Fruit fly (Drosophila melanogaster) whole organism, embryonic: ENCODE measurements around the gene Ssk.
A peak's percentile ranks its signal among the peaks of the same experiment; 100 is the strongest.

Experiments
- Abd-B ChIP-seq: fragments of 200-800 bp; sonication (Bioruptor generic); optimal IDR thresholded peaks from 2 replicates; lab custom pipeline; 2018; ENCODE audit warnings: missing biosample characterization, mild to moderate bottlenecking, missing genetic modification characterization, moderate library complexity
- CG10274 ChIP-seq: fragments of 200-800 bp; sonication (Bioruptor generic); optimal IDR thresholded peaks from 3 replicates; lab custom pipeline; 2017; ENCODE audit warnings: missing biosample characterization, mild to moderate bottlenecking, missing genetic modification characterization
- CG12769 ChIP-seq: fragments of 200-800 bp; sonication (Bioruptor generic); optimal IDR thresholded peaks from 2 replicates; lab custom pipeline; 2019; ENCODE audit warnings: missing biosample characterization, mild to moderate bottlenecking, missing genetic modification characterization, moderate library complexity
- CG13287 ChIP-seq: fragments of 200-800 bp; sonication (Bioruptor generic); IDR thresholded peaks from 2 replicates; pipeline ENCODE4 v1.3.6; 2022; ENCODE audit warnings: missing biosample characterization, missing genetic modification characterization; ENCODE audit not compliant: partially characterized antibody
- CG13424 ChIP-seq: fragments of 200-800 bp; sonication (Bioruptor generic); optimal IDR thresholded peaks from 2 replicates; lab custom pipeline; 2019; ENCODE audit warnings: missing biosample characterization, mild to moderate bottlenecking, missing genetic modification characterization, moderate library complexity
- CG13775 ChIP-seq: fragments of 200-800 bp; sonication (Bioruptor generic); optimal IDR thresholded peaks from 3 replicates; lab custom pipeline; 2017; ENCODE audit warnings: missing biosample characterization, mild to moderate bottlenecking, missing genetic modification characterization
- CG17361 ChIP-seq: fragments of 200-800 bp; sonication (Bioruptor generic); IDR thresholded peaks from 3 replicates; pipeline ENCODE4 v1.3.6; 2022; ENCODE audit warnings: missing biosample characterization, missing genetic modification characterization
- CG17385 ChIP-seq: fragments of 200-800 bp; sonication (Bioruptor generic); optimal IDR thresholded peaks from 3 replicates; lab custom pipeline; 2018; ENCODE audit warnings: missing biosample characterization, mild to moderate bottlenecking, missing genetic modification characterization
- CG17912 ChIP-seq: fragments of 200-800 bp; sonication (Bioruptor generic); optimal IDR thresholded peaks from 2 replicates; lab custom pipeline; 2018; ENCODE audit warnings: missing biosample characterization, mild to moderate bottlenecking, missing genetic modification characterization
- CG18011 ChIP-seq: fragments of 200-800 bp; sonication (Bioruptor generic); optimal IDR thresholded peaks from 2 replicates; lab custom pipeline; 2017; ENCODE audit warnings: missing biosample characterization, missing genetic modification characterization, mild to moderate bottlenecking, moderate library complexity, missing genotype
- CG31441 ChIP-seq: fragments of 200-800 bp; sonication (Bioruptor generic); IDR thresholded peaks from 2 replicates; pipeline ENCODE4 v1.3.6; 2022; ENCODE audit warnings: missing biosample characterization, missing genetic modification characterization
- CG3995 ChIP-seq: fragments of 200-800 bp; sonication (Bioruptor generic); optimal IDR thresholded peaks from 3 replicates; lab custom pipeline; 2016; ENCODE audit warnings: missing biosample characterization, missing genetic modification characterization
- CG8388 ChIP-seq: fragments of 200-800 bp; sonication (Bioruptor generic); optimal IDR thresholded peaks from 2 replicates; lab custom pipeline; 2019; ENCODE audit warnings: missing biosample characterization, mild to moderate bottlenecking, missing genetic modification characterization, moderate library complexity
- CG9437 ChIP-seq: fragments of 200-800 bp; sonication (Bioruptor generic); optimal IDR thresholded peaks from 2 replicates; lab custom pipeline; 2018; ENCODE audit warnings: missing biosample characterization, mild to moderate bottlenecking, missing genetic modification characterization
- Chrac-16 ChIP-seq: fragments of 200-800 bp; sonication (Bioruptor generic); optimal IDR thresholded peaks from 3 replicates; lab custom pipeline; 2016; ENCODE audit warnings: missing biosample characterization, missing genetic modification characterization
- Doc3 ChIP-seq: fragments of 200-800 bp; sonication (Bioruptor generic); IDR thresholded peaks from 3 replicates; pipeline ENCODE4 v1.3.6; 2022; ENCODE audit warnings: missing biosample characterization, missing genetic modification characterization; ENCODE audit not compliant: partially characterized antibody
- Dp ChIP-seq: fragments of 200-800 bp; sonication (Bioruptor generic); optimal IDR thresholded peaks from 2 replicates; lab custom pipeline; 2018; ENCODE audit warnings: missing biosample characterization, mild to moderate bottlenecking, missing genetic modification characterization, moderate library complexity
- E2f2 ChIP-seq: fragments of 200-800 bp; sonication (Bioruptor generic); IDR thresholded peaks from 2 replicates; pipeline ENCODE4 v1.3.6; 2022; ENCODE audit warnings: missing biosample characterization, missing genetic modification characterization
- Eip74EF ChIP-seq, 2 experiments: fragments of 200-800 bp in 1 of 2; fragments of >200 bp in 1 of 2; sonication (Bioruptor generic) in 1 of 2; optimal IDR thresholded peaks; 2 replicates each; lab custom pipeline; 2017 to 2019; ENCODE audit warnings: missing biosample characterization in 2 of 2, missing genetic modification characterization in 2 of 2, mild to moderate bottlenecking in 1 of 2, moderate library complexity in 1 of 2
- Hr78 ChIP-seq, 2 experiments: fragments of 200-800 bp in 1 of 2; fragments of >200 bp in 1 of 2; sonication (Bioruptor generic) in 1 of 2; optimal IDR thresholded peaks; 2 replicates each; lab custom pipeline; 2017 to 2019; ENCODE audit warnings: missing biosample characterization in 2 of 2, missing genetic modification characterization in 2 of 2, mild to moderate bottlenecking in 1 of 2, moderate library complexity in 1 of 2
- Kr ChIP-seq: fragments of 200-800 bp; sonication (Bioruptor generic); optimal IDR thresholded peaks from 2 replicates; lab custom pipeline; 2017; ENCODE audit warnings: missing biosample characterization, mild to moderate bottlenecking, missing genetic modification characterization
- Med ChIP-seq: fragments of 200-800 bp; sonication (Bioruptor generic); peaks from one replicate; lab custom pipeline; 2016; ENCODE audit warnings: missing biosample characterization, missing genetic modification characterization, mild to moderate bottlenecking, inconsistent platforms, moderate library complexity
- Nf-YB ChIP-seq: fragments of 200-800 bp; sonication (Bioruptor generic); optimal IDR thresholded peaks from 3 replicates; lab custom pipeline; 2019; ENCODE audit warnings: missing biosample characterization, mild to moderate bottlenecking, missing genetic modification characterization, moderate library complexity
- NfI ChIP-seq: fragments of 200-800 bp; sonication (Bioruptor generic); optimal IDR thresholded peaks from 3 replicates; lab custom pipeline; 2018; ENCODE audit warnings: missing biosample characterization, mild to moderate bottlenecking, missing genetic modification characterization, moderate library complexity
- PHDP ChIP-seq: fragments of 200-800 bp; sonication (Bioruptor generic); optimal IDR thresholded peaks from 3 replicates; lab custom pipeline; 2018; ENCODE audit warnings: missing biosample characterization, mild to moderate bottlenecking, missing genetic modification characterization, moderate library complexity
- Rfx ChIP-seq: fragments of 200-800 bp; sonication (Bioruptor generic); IDR thresholded peaks from 2 replicates; pipeline ENCODE4 v1.3.6; 2022; ENCODE audit warnings: missing biosample characterization, missing genetic modification characterization
- Trl ChIP-seq, 3 experiments: fragments of >200 bp in 2 of 3; fragments of 200-800 bp in 1 of 3; sonication (Bioruptor generic) in 1 of 3; optimal IDR thresholded peaks; 2 replicates in 1 of 3; 3 replicates in 2 of 3; lab custom pipeline; 2016 to 2017; ENCODE audit warnings: missing biosample characterization in 1 of 3, missing genetic modification characterization in 1 of 3
- Vsx1 ChIP-seq: fragments of 200-800 bp; sonication (Bioruptor generic); optimal IDR thresholded peaks from 2 replicates; lab custom pipeline; 2017; ENCODE audit warnings: missing biosample characterization, mild to moderate bottlenecking, missing genetic modification characterization, missing genetic modification reagents
- cg ChIP-seq: fragments of 200-800 bp; sonication (Bioruptor generic); optimal IDR thresholded peaks from 3 replicates; lab custom pipeline; 2019; ENCODE audit warnings: missing biosample characterization, mild to moderate bottlenecking, missing genetic modification characterization, moderate library complexity
- chinmo ChIP-seq: fragments of 200-800 bp; sonication (Bioruptor generic); IDR thresholded peaks from 4 replicates; pipeline ENCODE4 v1.3.6; 2022; ENCODE audit warnings: missing biosample characterization, missing genetic modification characterization; ENCODE audit not compliant: partially characterized antibody
- crol ChIP-seq: fragments of 200-800 bp; sonication (Bioruptor generic); IDR thresholded peaks from 2 replicates; pipeline ENCODE4 v1.3.6; 2022; ENCODE audit warnings: missing biosample characterization, missing genetic modification characterization
- ems ChIP-seq: fragments of 200-800 bp; sonication (Bioruptor generic); optimal IDR thresholded peaks from 3 replicates; lab custom pipeline; 2016; ENCODE audit warnings: missing biosample characterization, missing genetic modification characterization
- gcm ChIP-seq: fragments of 200-800 bp; sonication (Bioruptor generic); optimal IDR thresholded peaks from 2 replicates; lab custom pipeline; 2019; ENCODE audit warnings: missing biosample characterization, mild to moderate bottlenecking, missing genetic modification characterization, moderate library complexity
- grau ChIP-seq: fragments of 200-800 bp; optimal IDR thresholded peaks from 3 replicates; lab custom pipeline; 2019; ENCODE audit warnings: missing biosample characterization, mild to moderate bottlenecking, missing genetic modification characterization, moderate library complexity
- grn ChIP-seq: fragments of 200-800 bp; sonication (Bioruptor generic); optimal IDR thresholded peaks from 3 replicates; lab custom pipeline; 2017; ENCODE audit warnings: missing biosample characterization, missing genetic modification characterization
- gsb-n ChIP-seq: fragments of 200-800 bp; sonication (Bioruptor generic); optimal IDR thresholded peaks from 3 replicates; lab custom pipeline; 2018; ENCODE audit warnings: missing biosample characterization, mild to moderate bottlenecking, missing genetic modification characterization
- gt ChIP-seq: fragments of 200-800 bp; sonication (Bioruptor generic); IDR thresholded peaks from 2 replicates; pipeline ENCODE4 v1.3.6; 2022; ENCODE audit warnings: missing biosample characterization, missing genetic modification characterization
- knrl ChIP-seq: fragments of 200-800 bp; sonication (Bioruptor generic); IDR thresholded peaks from 3 replicates; pipeline ENCODE4 v1.3.6; 2022; ENCODE audit warnings: missing biosample characterization, missing genetic modification characterization; ENCODE audit not compliant: partially characterized antibody
- oc ChIP-seq: fragments of 200-800 bp; sonication (Bioruptor generic); optimal IDR thresholded peaks from 2 replicates; lab custom pipeline; 2018; ENCODE audit warnings: missing biosample characterization, mild to moderate bottlenecking, missing genetic modification characterization, moderate library complexity
- sc ChIP-seq, 3 experiments: fragments of >200 bp in 2 of 3; fragments of 200-800 bp in 1 of 3; sonication (Bioruptor generic) in 1 of 3; optimal IDR thresholded peaks; 2 replicates in 2 of 3; 3 replicates in 1 of 3; lab custom pipeline; 2017; ENCODE audit warnings: mild to moderate bottlenecking in 1 of 3, missing biosample characterization in 1 of 3, missing genetic modification characterization in 1 of 3, missing genetic modification reagents in 1 of 3
- scrt ChIP-seq: fragments of 200-800 bp; sonication (Bioruptor generic); optimal IDR thresholded peaks from 2 replicates; lab custom pipeline; 2018; ENCODE audit warnings: missing biosample characterization, mild to moderate bottlenecking, missing genetic modification characterization, moderate library complexity
- sens ChIP-seq: fragments of 200-800 bp; sonication (Bioruptor generic); peaks from one replicate; lab custom pipeline; 2016; ENCODE audit warnings: missing biosample characterization, missing genetic modification characterization
- sna ChIP-seq: fragments of 200-800 bp; sonication (Bioruptor generic); IDR thresholded peaks from 2 replicates; pipeline ENCODE4 v1.3.6; 2022; ENCODE audit warnings: missing biosample characterization, missing genetic modification characterization; ENCODE audit not compliant: partially characterized antibody
- stwl ChIP-seq: fragments of 200-800 bp; sonication (Bioruptor generic); optimal IDR thresholded peaks from 3 replicates; lab custom pipeline; 2018; ENCODE audit warnings: missing biosample characterization, mild to moderate bottlenecking, missing genetic modification characterization, moderate library complexity
- vvl ChIP-seq: fragments of 200-800 bp; sonication (Bioruptor generic); IDR thresholded peaks from 2 replicates; pipeline ENCODE4 v1.3.6; 2022; ENCODE audit warnings: missing biosample characterization, missing genetic modification characterization

The Ssk gene

DNA sequence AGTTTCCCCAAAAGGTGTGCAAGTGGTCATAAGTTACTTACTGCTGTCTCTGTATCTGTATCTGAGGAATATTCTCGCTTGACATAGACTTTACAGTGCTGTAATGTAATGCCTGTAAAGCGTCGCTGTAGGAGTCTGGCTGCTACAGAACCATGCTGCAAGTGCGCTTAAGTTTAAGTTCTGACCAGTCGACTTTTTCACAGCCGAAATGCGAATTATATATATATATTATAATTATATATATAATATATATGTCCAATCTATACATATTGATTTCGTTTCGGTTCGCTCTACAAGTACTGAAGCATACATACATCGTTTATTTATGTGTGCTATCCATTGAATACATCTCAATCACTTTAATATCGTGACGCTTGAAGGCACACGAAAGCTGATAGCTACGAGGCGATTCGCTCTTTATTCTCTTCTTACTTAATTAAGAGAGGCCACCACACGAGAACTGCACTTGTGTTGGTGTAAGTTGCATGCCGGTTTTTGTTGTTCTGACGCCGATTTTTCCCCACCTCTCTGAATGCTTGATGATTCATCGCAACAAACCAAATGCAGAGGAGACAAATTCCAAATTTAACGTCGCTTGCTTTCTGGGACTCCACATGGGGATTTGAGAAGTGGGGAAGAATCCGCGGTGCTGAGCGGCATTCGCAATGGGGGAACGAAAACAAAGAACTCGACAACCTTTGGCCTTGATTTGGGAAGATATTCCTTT lies 1.9 kb upstream of the Ssk start (continued):
- TF ChIP-seq Eip74EF (GFP tag; optimal IDR thresholded peaks at IDR 0.05; lab: Kevin White, UChicago) (peak in 1 of 2 experiments; percentile 33), Med (GFP tag; lab: Kevin White, UChicago) (peak; percentile 61), E2f2 (GFP tag; lab: Robert Waterston, UW) (peak; percentile 80), gsb-n (tag; lab: Kevin White, UChicago) (peak; percentile 16), chinmo (GFP tag; lab: Robert Waterston, UW) (peak; percentile 76; the same call in 1 of the 4 replicates), crol (GFP tag; lab: Robert Waterston, UW) (peak; percentile 79), gcm (peak; percentile 10), PHDP (tag; lab: Kevin White, UChicago) (peak; percentile 36), sna (GFP tag; lab: Robert Waterston, UW) (0 out of 2 replicates have a peak, but pooled peaks have one; percentile 19), Abd-B (GFP tag; lab: Kevin White, UChicago) (peak; percentile 42), sc (optimal IDR thresholded peaks at IDR 0.05; lab: Kevin White, UChicago) (no peak), sc (GFP tag; optimal IDR thresholded peaks at IDR 0.05; lab: Kevin White, UChicago) (peak; percentile 40), Chrac-16 (no peak), scrt (GFP tag; lab: Kevin White, UChicago) (no peak), gt (GFP tag; lab: Robert Waterston, UW) (no peak), Trl (optimal IDR thresholded peaks at IDR 0.05; lab: Kevin White, UChicago) (peak; percentile 66 to 84), Trl (GFP tag; optimal IDR thresholded peaks at IDR 0.05; lab: Kevin White, UChicago) (no peak), grn (GFP tag; lab: Kevin White, UChicago) (peak; percentile 0), CG13424 (peak; percentile 3), ems (GFP tag; lab: Kevin White, UChicago) (no peak), Nf-YB (GFP tag; lab: Kevin White, UChicago) (peak; percentile 6), CG9437 (GFP tag; lab: Kevin White, UChicago) (peak; percentile 24), CG17385 (GFP tag; lab: Kevin White, UChicago) (peak; percentile 40), Rfx (0 out of 2 replicates have a peak, but pooled peaks have one; percentile 24), vvl (GFP tag; lab: Robert Waterston, UW) (0 out of 2 replicates have a peak, but pooled peaks have one; percentile 0), Hr78 (GFP tag; optimal IDR thresholded peaks at IDR 0.05; lab: Kevin White, UChicago) (peak in 1 of 2 experiments; percentile 36), CG13287 (GFP tag; lab: Robert Waterston, UW) (0 out of 2 replicates have a peak, but pooled peaks have one; percentile 22), CG8388 (peak; percentile 18), NfI (GFP tag; lab: Kevin White, UChicago) (peak; percentile 38), knrl (GFP tag; lab: Robert Waterston, UW) (0 out of 3 replicates have a peak, but pooled peaks have one; percentile 38), CG17361 (GFP tag; lab: Robert Waterston, UW) (peak; percentile 29; the same call in 1 of the 3 replicates), CG13775 (GFP tag; lab: Kevin White, UChicago) (peak; percentile 37), Dp (GFP tag; lab: Kevin White, UChicago) (peak; percentile 73), cg (GFP tag; lab: Kevin White, UChicago) (peak; percentile 81), Vsx1 (GFP tag; lab: Kevin White, UChicago) (peak; percentile 11), CG10274 (no peak), stwl (tag; lab: Kevin White, UChicago) (peak; percentile 80), CG17912 (GFP tag; lab: Kevin White, UChicago) (peak; percentile 59), Doc3 (no peak), CG12769 (tag; lab: Kevin White, UChicago) (no peak), CG3995 (peak; percentile 11), CG31441 (0 out of 2 replicates have a peak, but pooled peaks have one; percentile 26), CG18011 (GFP tag; lab: Kevin White, UChicago) (peak; percentile 99), grau (tag; lab: Kevin White, UChicago) (peak; percentile 14), Kr (GFP tag; lab: Kevin White, UChicago) (no peak), oc (tag; lab: Kevin White, UChicago) (no peak), sens (GFP tag; lab: Kevin White, UChicago) (peak; percentile 43)
